Fruit fly (Drosophila melanogaster) whole organism, prepupa: ENCODE data around the gene CG7656.

Experiments
- CG32006 ChIP-seq: fragments of 200-800 bp; sonication (Bioruptor generic); optimal IDR thresholded peaks from 3 replicates; lab custom pipeline; 2017; ENCODE audit warnings: missing biosample characterization, mild to moderate bottlenecking, missing genetic modification characterization
- CG6792 ChIP-seq: fragments of 200-800 bp; sonication (Bioruptor generic); optimal IDR thresholded peaks from 3 replicates; lab custom pipeline; 2016; ENCODE audit warnings: missing biosample characterization, missing genetic modification characterization
- CG8119 ChIP-seq: fragments of 200-800 bp; sonication (Bioruptor generic); IDR thresholded peaks from 3 replicates; pipeline ENCODE4 v1.3.6; 2022; ENCODE audit warnings: missing biosample characterization, missing genetic modification characterization
- Eip93F ChIP-seq: fragments of 200-800 bp; sonication (Bioruptor generic); optimal IDR thresholded peaks from 2 replicates; lab custom pipeline; 2016; ENCODE audit warnings: missing biosample characterization, mild to moderate bottlenecking, missing genetic modification characterization
- achi ChIP-seq: fragments of 200-800 bp; sonication (Bioruptor generic); optimal IDR thresholded peaks from 3 replicates; lab custom pipeline; 2016; ENCODE audit warnings: missing biosample characterization, missing genetic modification characterization
- lz ChIP-seq: fragments of 200-800 bp; sonication (Bioruptor generic); optimal IDR thresholded peaks from 3 replicates; lab custom pipeline; 2016; ENCODE audit warnings: missing biosample characterization, missing genetic modification characterization
- pdm3 ChIP-seq: fragments of 200-800 bp; sonication (Bioruptor generic); optimal IDR thresholded peaks from 3 replicates; lab custom pipeline; 2016; ENCODE audit warnings: missing biosample characterization, missing genetic modification characterization

- 0 out of 3 replicates have a peak, but pooled peaks have one; percentile 18 for TF ChIP-seq CG8119
- TF ChIP-seq achi, result no peak
- no peak for TF ChIP-seq lz (GFP tag; lab: Kevin White, UChicago)
- TF ChIP-seq pdm3 (GFP tag; lab: Kevin White, UChicago), result no peak
- TF ChIP-seq Eip93F, result peak; percentile 23
- TF ChIP-seq CG32006, result no peak
- no peak for TF ChIP-seq CG6792 (GFP tag; lab: Kevin White, UChicago)
Measured at dm6 chr3L:15535800-15536225, 52.2 kb downstream of the CG7656 start.
